Worm (Caenorhabditis elegans): ENCODE data around the gene grl-26.

The grl-26 gene

DNA sequence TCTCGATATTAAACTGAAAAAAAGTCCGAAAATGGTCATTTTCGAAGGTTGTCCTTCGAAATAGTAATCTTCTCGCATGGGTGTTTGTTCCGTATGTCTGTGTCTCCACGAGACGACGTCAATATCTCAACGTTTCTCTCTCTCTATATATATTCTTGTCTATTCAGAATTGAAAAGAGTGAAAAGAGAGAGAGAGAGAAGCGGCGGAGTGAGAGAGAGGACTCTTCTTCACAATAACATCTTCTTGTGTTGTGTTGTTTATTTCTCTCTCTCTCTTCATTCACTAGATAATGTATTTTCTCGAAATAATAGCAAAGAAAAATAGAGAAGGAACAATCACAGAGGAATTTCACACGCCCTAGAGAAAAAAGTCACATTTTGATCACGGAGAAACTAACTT is 43.8 kb upstream of the grl-26 start (continued):
- TF ChIP-seq ZK337.2 (GFP tag; IDR thresholded peaks at IDR 0.05) (no peak), lin-38 (GFP tag; IDR thresholded peaks at IDR 0.05) (no peak), cey-2 (tag; optimal IDR thresholded peaks at IDR 0.05; ENCODE audit: borderline replicate concordance, insufficient read depth) (no peak), attf-4 (tag; optimal IDR thresholded peaks at IDR 0.05) (no peak), lsy-2 (tag; optimal IDR thresholded peaks at IDR 0.05) (peak in 1 of 2 experiments; percentile 70), Y5F2A.4 (GFP tag; optimal IDR thresholded peaks at IDR 0.05) (no peak), tra-1 (GFP tag; IDR thresholded peaks at IDR 0.05) (no peak), unc-130 (GFP tag; optimal IDR thresholded peaks at IDR 0.05) (no peak), snpc-1.2 (GFP tag; IDR thresholded peaks at IDR 0.05) (no peak), pqm-1 (tag; optimal IDR thresholded peaks at IDR 0.05) (no peak), hmg-1.1 (GFP tag; IDR thresholded peaks at IDR 0.05) (no peak), php-3 (GFP tag; IDR thresholded peaks at IDR 0.05) (no peak), ceh-82 (tag; optimal IDR thresholded peaks at IDR 0.05) (no peak), ceh-20 (GFP tag; IDR thresholded peaks at IDR 0.05) (no peak), unc-39 (tag; optimal IDR thresholded peaks at IDR 0.05) (no peak), sdz-12 (GFP tag; optimal IDR thresholded peaks at IDR 0.05) (no peak), mep-1 (tag; optimal IDR thresholded peaks at IDR 0.05) (peak; percentile 37), nhr-10 (tag; optimal IDR thresholded peaks at IDR 0.05) (no peak), dmd-6 (GFP tag; IDR thresholded peaks at IDR 0.05) (no peak), daf-12 (tag; optimal IDR thresholded peaks at IDR 0.05) (no peak), hlh-11 (tag; optimal IDR thresholded peaks at IDR 0.05) (peak; percentile 23), F44E2.7 (GFP tag; IDR thresholded peaks at IDR 0.05) (no peak), duxl-1 (tag; optimal IDR thresholded peaks at IDR 0.05; ENCODE audit: poor library complexity) (no peak), zip-11 (GFP tag; IDR thresholded peaks at IDR 0.05) (no peak), unc-62 (GFP tag; optimal IDR thresholded peaks at IDR 0.05 in 1 of 2) (peak in 1 of 2 experiments; percentile 91), unc-62 (tag; optimal IDR thresholded peaks at IDR 0.05) (no peak), mxl-3 (GFP tag; optimal IDR thresholded peaks at IDR 0.05) (no peak), rbr-2 (tag; optimal IDR thresholded peaks at IDR 0.05) (peak; percentile 53), daf-16 (GFP tag; optimal IDR thresholded peaks at IDR 0.05) (peak in 1 of 2 experiments; percentile 61), daf-16 (tag; optimal IDR thresholded peaks at IDR 0.05) (no peak), zip-2 (tag; optimal IDR thresholded peaks at IDR 0.05) (no peak), aly-2 (tag; optimal IDR thresholded peaks at IDR 0.05) (no peak), hlh-30 (tag; optimal IDR thresholded peaks at IDR 0.05; ENCODE audit: insufficient read depth) (peak; percentile 32), nhr-237 (tag; optimal IDR thresholded peaks at IDR 0.05) (no peak), fos-1 (tag; optimal IDR thresholded peaks at IDR 0.05) (no peak), ceh-44 (GFP tag; IDR thresholded peaks at IDR 0.05) (no peak), ama-1 (optimal IDR thresholded peaks at IDR 0.05) (no peak), nhr-41 (GFP tag; IDR thresholded peaks at IDR 0.05) (no peak), jun-1 (tag; optimal IDR thresholded peaks at IDR 0.05) (no peak), snpc-4 (tag; optimal IDR thresholded peaks at IDR 0.05) (no peak), vab-7 (GFP tag; IDR thresholded peaks at IDR 0.05) (no peak), lin-39 (tag; optimal IDR thresholded peaks at IDR 0.05) (no peak)

DNA sequence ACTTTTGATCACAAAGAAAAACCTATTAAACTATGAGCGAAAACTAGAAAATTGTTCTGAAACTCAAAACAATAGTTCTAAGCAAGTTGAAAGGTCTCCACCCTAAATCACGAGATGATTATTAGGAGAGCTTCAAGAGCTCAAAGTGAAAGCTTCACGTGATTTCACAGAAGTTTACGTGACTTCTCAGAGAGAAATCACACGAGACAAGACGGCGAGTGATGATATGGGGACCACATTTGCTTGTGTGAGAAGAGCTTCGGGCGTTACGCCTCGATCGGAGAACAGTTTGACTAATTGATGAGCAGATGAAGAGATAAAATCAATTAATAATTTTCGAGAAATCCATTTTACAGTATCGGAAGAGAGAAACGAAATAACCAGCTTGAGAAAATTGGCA is 42.4 kb upstream of the grl-26 start:
- TF ChIP-seq nhr-102 (tag; optimal IDR thresholded peaks at IDR 0.05) (no peak), mep-1 (tag; optimal IDR thresholded peaks at IDR 0.05) (no peak), lim-7 (GFP tag; IDR thresholded peaks at IDR 0.05) (no peak), lin-38 (GFP tag; IDR thresholded peaks at IDR 0.05) (no peak), mxl-2 (GFP tag; conservative IDR thresholded peaks at IDR 0.05) (no peak), tag-97 (GFP tag; IDR thresholded peaks at IDR 0.05) (no peak), hif-1 (tag; optimal IDR thresholded peaks at IDR 0.05) (peak in 1 of 2 experiments; percentile 85), daf-12 (tag; optimal IDR thresholded peaks at IDR 0.05) (no peak), hlh-11 (tag; optimal IDR thresholded peaks at IDR 0.05) (peak; percentile 27), F49E8.2 (tag; optimal IDR thresholded peaks at IDR 0.05; ENCODE audit: borderline replicate concordance) (no peak), fos-1 (tag; optimal IDR thresholded peaks at IDR 0.05) (no peak), ctbp-1 (GFP tag; IDR thresholded peaks at IDR 0.05) (no peak), nhr-76 (tag; optimal IDR thresholded peaks at IDR 0.05) (no peak), zip-2 (tag; optimal IDR thresholded peaks at IDR 0.05) (no peak), madf-9 (GFP tag; conservative IDR thresholded peaks at IDR 0.05) (no peak)
